Fruit fly (Drosophila melanogaster) whole organism, adult: ENCODE results near the gene gig.

Experiments used
- CG11617 ChIP-seq: fragments of 200-800 bp; sonication (Bioruptor generic); optimal IDR thresholded peaks from 2 replicates; lab custom pipeline; 2017; ENCODE audit warnings: mild to moderate bottlenecking, missing biosample characterization, missing genetic modification reagents, missing genetic modification characterization
- CG12768 ChIP-seq: fragments of 200-800 bp; sonication (Bioruptor generic); optimal IDR thresholded peaks from 2 replicates; lab custom pipeline; 2017; ENCODE audit warnings: missing biosample characterization, missing genetic modification characterization, mild to moderate bottlenecking, moderate library complexity, missing genetic modification reagents
- CG14711 ChIP-seq: fragments of 200-800 bp; sonication (Bioruptor generic); optimal IDR thresholded peaks from 2 replicates; lab custom pipeline; 2018; ENCODE audit warnings: missing biosample characterization, mild to moderate bottlenecking, missing genetic modification characterization, moderate library complexity
- CG1620 ChIP-seq: fragments of 200-800 bp; sonication (Bioruptor generic); optimal IDR thresholded peaks from 2 replicates; lab custom pipeline; 2016; ENCODE audit warnings: missing biosample characterization, missing genetic modification characterization
- CG33017 ChIP-seq: fragments of 200-800 bp; sonication (Bioruptor generic); optimal IDR thresholded peaks from 2 replicates; lab custom pipeline; 2018; ENCODE audit warnings: missing biosample characterization, mild to moderate bottlenecking, missing genetic modification characterization, moderate library complexity
- CG5204 ChIP-seq: fragments of 200-800 bp; sonication (Bioruptor generic); optimal IDR thresholded peaks from 2 replicates; lab custom pipeline; 2016; ENCODE audit warnings: missing biosample characterization, missing genetic modification characterization
- CG7045 ChIP-seq: fragments of 200-800 bp; sonication (Bioruptor generic); optimal IDR thresholded peaks from 2 replicates; lab custom pipeline; 2017; ENCODE audit warnings: missing biosample characterization, mild to moderate bottlenecking, missing genetic modification characterization
- CG7101 ChIP-seq: fragments of 200-800 bp; sonication (Bioruptor generic); optimal IDR thresholded peaks from 2 replicates; lab custom pipeline; 2018; ENCODE audit warnings: missing biosample characterization, mild to moderate bottlenecking, missing genetic modification characterization, moderate library complexity
- Clk ChIP-seq: fragments of 200-800 bp; sonication (Bioruptor generic); optimal IDR thresholded peaks from 2 replicates; lab custom pipeline; 2017; ENCODE audit warnings: missing biosample characterization, missing genetic modification characterization
- Crg-1 ChIP-seq: fragments of 200-800 bp; sonication (Bioruptor generic); optimal IDR thresholded peaks from 2 replicates; lab custom pipeline; 2016; ENCODE audit warnings: missing biosample characterization, missing genetic modification characterization
- Hr96 ChIP-seq: fragments of 200-800 bp; sonication (Bioruptor generic); optimal IDR thresholded peaks from 2 replicates; lab custom pipeline; 2016; ENCODE audit warnings: missing biosample characterization, missing genetic modification characterization
- Mnt ChIP-seq: fragments of 200-800 bp; sonication (Bioruptor generic); optimal IDR thresholded peaks from 2 replicates; lab custom pipeline; 2016; ENCODE audit warnings: missing biosample characterization, mild to moderate bottlenecking, missing genetic modification characterization
- bab1 ChIP-seq: fragments of 200-800 bp; sonication (Bioruptor generic); optimal IDR thresholded peaks from 3 replicates; lab custom pipeline; 2019; ENCODE audit warnings: missing biosample characterization, mild to moderate bottlenecking, missing genetic modification characterization, moderate library complexity
- cic ChIP-seq: fragments of 200-800 bp; sonication (Bioruptor generic); optimal IDR thresholded peaks from 2 replicates; lab custom pipeline; 2017; ENCODE audit warnings: missing biosample characterization, mild to moderate bottlenecking, missing genetic modification characterization, moderate library complexity
- cnc ChIP-seq, 2 experiments: fragments of >200 bp; optimal IDR thresholded peaks; 2 replicates each; lab custom pipeline; 2017
- kay ChIP-seq: fragments of 200-800 bp; sonication (Bioruptor generic); peaks from one replicate; lab custom pipeline; 2016; ENCODE audit warnings: missing biosample characterization, missing genetic modification characterization, borderline replicate concordance
- ovo ChIP-seq: fragments of 200-800 bp; sonication (Bioruptor generic); optimal IDR thresholded peaks from 2 replicates; lab custom pipeline; 2016; ENCODE audit warnings: missing biosample characterization, missing genetic modification characterization
- pad ChIP-seq: fragments of 200-800 bp; sonication (Bioruptor generic); optimal IDR thresholded peaks from 3 replicates; lab custom pipeline; 2017; ENCODE audit warnings: missing biosample characterization, missing genetic modification characterization, mild to moderate bottlenecking, moderate library complexity, missing genetic modification reagents
- tj ChIP-seq: fragments of 200-800 bp; sonication (Bioruptor generic); optimal IDR thresholded peaks from 3 replicates; lab custom pipeline; 2017; ENCODE audit warnings: missing biosample characterization, mild to moderate bottlenecking, missing genetic modification characterization, moderate library complexity
- toe ChIP-seq: fragments of 200-800 bp; sonication (Bioruptor generic); optimal IDR thresholded peaks from 2 replicates; lab custom pipeline; 2016; ENCODE audit warnings: missing biosample characterization, missing genetic modification characterization

Gene gig

dm6 chr3L:20133168-20133567 is 4.2 kb downstream of the gig start, which contains the start of gene CG7335:
TSS of gene CG7335 (minus strand) at chr3L:20133268.
- TF ChIP-seq Clk (no peak), CG7045 (GFP tag; lab: Kevin White, UChicago) (no peak), cnc (optimal IDR thresholded peaks at IDR 0.05; lab: Kevin White, UChicago) (no peak), cic (no peak), bab1 (GFP tag; lab: Kevin White, UChicago) (no peak), Hr96 (GFP tag; lab: Kevin White, UChicago) (no peak), Mnt (GFP tag; lab: Kevin White, UChicago) (no peak), CG1620 (GFP tag; lab: Kevin White, UChicago) (no peak), toe (GFP tag; lab: Kevin White, UChicago) (no peak), CG5204 (GFP tag; lab: Kevin White, UChicago) (no peak), Crg-1 (GFP tag; lab: Kevin White, UChicago) (no peak), pad (GFP tag; lab: Kevin White, UChicago) (no peak), CG33017 (tag; lab: Kevin White, UChicago) (no peak), tj (GFP tag; lab: Kevin White, UChicago) (no peak)

DNA sequence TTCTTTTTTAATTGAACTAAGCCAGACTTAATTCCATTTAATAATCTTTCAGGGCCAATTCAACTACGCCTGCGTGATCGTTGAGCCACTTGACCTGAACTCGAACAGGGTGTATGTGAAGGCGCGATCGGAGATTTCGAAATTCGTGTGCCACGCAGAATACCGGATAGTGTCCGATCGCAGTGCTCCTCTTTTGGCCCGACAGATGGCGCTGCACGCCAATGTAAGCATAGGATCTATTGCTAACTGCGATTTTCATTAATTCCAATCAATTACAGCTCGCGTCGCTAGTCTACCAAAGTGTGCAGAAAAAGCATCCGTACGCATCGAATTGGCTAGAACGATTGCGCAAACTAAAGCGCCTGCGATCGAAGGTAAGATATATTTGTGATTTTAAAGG is 9.3 kb downstream of the gig start:
- TF ChIP-seq cic (no peak), Mnt (GFP tag; lab: Kevin White, UChicago) (no peak), CG12768 (GFP tag; lab: Kevin White, UChicago) (no peak), toe (GFP tag; lab: Kevin White, UChicago) (no peak), Crg-1 (GFP tag; lab: Kevin White, UChicago) (no peak), kay (GFP tag; lab: Kevin White, UChicago) (no peak), CG7045 (GFP tag; lab: Kevin White, UChicago) (no peak), CG7101 (tag; lab: Kevin White, UChicago) (no peak), CG5204 (GFP tag; lab: Kevin White, UChicago) (no peak), Hr96 (GFP tag; lab: Kevin White, UChicago) (no peak), Clk (no peak), bab1 (GFP tag; lab: Kevin White, UChicago) (no peak), tj (GFP tag; lab: Kevin White, UChicago) (no peak), ovo (GFP tag; lab: Kevin White, UChicago) (no peak), CG11617 (no peak), CG14711 (no peak), cnc (optimal IDR thresholded peaks at IDR 0.05; lab: Kevin White, UChicago) (no peak), CG1620 (GFP tag; lab: Kevin White, UChicago) (no peak), CG33017 (tag; lab: Kevin White, UChicago) (no peak), pad (GFP tag; lab: Kevin White, UChicago) (no peak)

DNA sequence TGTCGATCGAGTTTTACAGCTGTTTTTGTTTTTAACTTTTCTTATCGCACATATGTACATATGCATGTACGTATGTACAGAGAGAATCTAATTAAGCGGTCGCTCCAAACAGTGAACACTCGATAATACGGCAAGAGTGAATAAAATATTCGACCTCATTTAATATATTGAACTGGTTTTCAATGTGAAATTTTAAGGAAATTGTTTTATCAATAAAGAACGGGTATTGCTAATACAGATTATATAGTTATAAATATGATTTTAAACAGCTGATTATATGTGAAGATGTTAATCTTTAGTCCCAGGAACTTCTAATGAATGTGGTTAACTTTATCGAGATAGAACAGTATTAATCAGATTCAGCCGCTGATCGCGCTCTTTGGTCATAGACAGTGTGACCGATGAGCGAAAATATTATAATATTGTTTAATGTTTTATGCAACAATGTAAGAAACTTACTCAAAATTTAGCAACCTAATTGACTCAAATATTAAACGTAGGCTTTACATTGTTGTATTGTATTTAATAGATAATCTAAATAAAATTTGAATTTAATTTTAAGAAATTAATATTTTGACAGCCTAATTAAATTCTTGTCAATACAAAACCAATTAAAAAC is 11.7 kb downstream of the gig start, which contains the start of gene CG7328:
Gene CG7328, minus strand, starts transcription at position 19 of the 619 bp plus-strand sequence.
- peak; percentile 82 for TF ChIP-seq Crg-1 (GFP tag; lab: Kevin White, UChicago)
- TF ChIP-seq CG7045 (GFP tag; lab: Kevin White, UChicago) = peak; percentile 83
- TF ChIP-seq CG1620 (GFP tag; lab: Kevin White, UChicago) = peak; percentile 85
- no peak for TF ChIP-seq cnc (optimal IDR thresholded peaks at IDR 0.05; lab: Kevin White, UChicago)
- peak; percentile 91 for TF ChIP-seq Hr96 (GFP tag; lab: Kevin White, UChicago)
- TF ChIP-seq Clk = peak; percentile 52
- peak; percentile 52 for TF ChIP-seq bab1 (GFP tag; lab: Kevin White, UChicago)
- TF ChIP-seq cic = peak; percentile 58
- TF ChIP-seq CG33017 (tag; lab: Kevin White, UChicago) = peak; percentile 92
- peak; percentile 70 for TF ChIP-seq pad (GFP tag; lab: Kevin White, UChicago)
- peak; percentile 74 for TF ChIP-seq Mnt (GFP tag; lab: Kevin White, UChicago)
- peak; percentile 91 for TF ChIP-seq CG7101 (tag; lab: Kevin White, UChicago)
- peak; percentile 82 for TF ChIP-seq CG14711
- TF ChIP-seq CG11617 = peak; percentile 92
- TF ChIP-seq CG5204 (GFP tag; lab: Kevin White, UChicago) = peak; percentile 93
- peak; percentile 78 for TF ChIP-seq ovo (GFP tag; lab: Kevin White, UChicago)
- peak; percentile 72 for TF ChIP-seq tj (GFP tag; lab: Kevin White, UChicago)
- peak; percentile 95 for TF ChIP-seq toe (GFP tag; lab: Kevin White, UChicago)
- TF ChIP-seq kay (GFP tag; lab: Kevin White, UChicago) = peak; percentile 83
- TF ChIP-seq CG12768 (GFP tag; lab: Kevin White, UChicago) = peak; percentile 71

DNA sequence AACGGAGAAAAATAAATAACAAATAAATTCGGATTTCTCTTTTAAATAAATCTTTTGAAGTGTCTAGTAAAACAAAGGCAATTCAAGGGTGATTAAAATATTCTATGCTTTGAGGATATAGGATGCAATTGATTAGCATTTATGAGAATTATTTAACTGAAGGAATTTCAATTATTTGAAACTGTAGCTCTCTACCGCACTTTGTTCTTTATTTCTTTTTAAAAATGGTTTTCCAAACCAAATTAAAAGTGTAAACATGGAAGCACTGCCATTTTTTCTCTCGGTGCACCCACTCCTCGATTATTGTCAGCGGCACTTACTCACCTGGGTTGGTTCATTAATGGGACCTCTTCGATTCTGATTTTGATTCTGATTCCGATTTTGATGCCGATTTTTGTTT is 39.2 kb downstream of the gig start:
- TF ChIP-seq ovo (GFP tag; lab: Kevin White, UChicago) (no peak), kay (GFP tag; lab: Kevin White, UChicago) (peak; percentile 31), tj (GFP tag; lab: Kevin White, UChicago) (no peak), CG11617 (no peak)

- TF ChIP-seq cnc (optimal IDR thresholded peaks at IDR 0.05; lab: Kevin White, UChicago) (no peak), CG14711 (no peak), CG7045 (GFP tag; lab: Kevin White, UChicago) (no peak), CG1620 (GFP tag; lab: Kevin White, UChicago) (no peak), ovo (GFP tag; lab: Kevin White, UChicago) (no peak), toe (GFP tag; lab: Kevin White, UChicago) (no peak), Crg-1 (GFP tag; lab: Kevin White, UChicago) (no peak), CG7101 (tag; lab: Kevin White, UChicago) (no peak), tj (GFP tag; lab: Kevin White, UChicago) (no peak), CG12768 (GFP tag; lab: Kevin White, UChicago) (no peak), Mnt (GFP tag; lab: Kevin White, UChicago) (no peak), bab1 (GFP tag; lab: Kevin White, UChicago) (no peak), CG5204 (GFP tag; lab: Kevin White, UChicago) (no peak), CG11617 (no peak), pad (GFP tag; lab: Kevin White, UChicago) (no peak), Hr96 (GFP tag; lab: Kevin White, UChicago) (no peak)
Observed at dm6 chr3L:20177697-20178096, 48.7 kb downstream of the gig start.
